Fruit fly (Drosophila melanogaster) whole organism, embryonic: ENCODE measurements around the gene CG14984.

Source experiments
- Ada2b ChIP-seq: fragments of 200-800 bp; sonication (Bioruptor generic); IDR thresholded peaks from 2 replicates; pipeline ENCODE4 v1.3.6; 2022; ENCODE audit warnings: missing biosample characterization, missing genetic modification characterization
- Antp ChIP-seq: fragments of 200-800 bp; sonication (Bioruptor generic); optimal IDR thresholded peaks from 3 replicates; lab custom pipeline; 2016; ENCODE audit warnings: missing biosample characterization, missing genetic modification characterization
- CG10267 ChIP-seq: fragments of 200-800 bp; sonication (Bioruptor generic); optimal IDR thresholded peaks from 2 replicates; lab custom pipeline; 2018; ENCODE audit warnings: missing biosample characterization, mild to moderate bottlenecking, missing genetic modification characterization, moderate library complexity
- CG10431 ChIP-seq: fragments of 200-800 bp; sonication (Bioruptor generic); optimal IDR thresholded peaks from 3 replicates; lab custom pipeline; 2018; ENCODE audit warnings: missing biosample characterization, mild to moderate bottlenecking, missing genetic modification characterization
- CG10959 ChIP-seq: fragments of 200-800 bp; sonication (Bioruptor generic); IDR thresholded peaks from 2 replicates; pipeline ENCODE4 v1.3.6; 2022; ENCODE audit warnings: missing biosample characterization, missing genetic modification characterization
- CG11504 ChIP-seq: fragments of 200-800 bp; sonication (Bioruptor generic); optimal IDR thresholded peaks from 3 replicates; lab custom pipeline; 2019; ENCODE audit warnings: missing biosample characterization, mild to moderate bottlenecking, missing genetic modification characterization, moderate library complexity
- CG12391 ChIP-seq: fragments of 200-800 bp; sonication (Bioruptor generic); optimal IDR thresholded peaks from 3 replicates; lab custom pipeline; 2018; ENCODE audit warnings: missing biosample characterization, mild to moderate bottlenecking, missing genetic modification characterization, moderate library complexity
- CG12942 ChIP-seq: fragments of 200-800 bp; sonication (Bioruptor generic); optimal IDR thresholded peaks from 3 replicates; lab custom pipeline; 2016; ENCODE audit warnings: missing biosample characterization, missing genetic modification characterization
- CG15073 ChIP-seq: fragments of 200-800 bp; sonication (Bioruptor generic); optimal IDR thresholded peaks from 2 replicates; lab custom pipeline; 2016; ENCODE audit warnings: missing biosample characterization, missing genetic modification characterization
- CG15269 ChIP-seq: fragments of 200-800 bp; sonication (Bioruptor generic); optimal IDR thresholded peaks from 2 replicates; lab custom pipeline; 2018; ENCODE audit warnings: missing biosample characterization, mild to moderate bottlenecking, missing genetic modification characterization, moderate library complexity
- CG15601 ChIP-seq: fragments of 200-800 bp; sonication (Bioruptor generic); optimal IDR thresholded peaks from 3 replicates; lab custom pipeline; 2019; ENCODE audit warnings: missing biosample characterization, mild to moderate bottlenecking, missing genetic modification characterization, moderate library complexity
- CG17829 ChIP-seq: fragments of 200-800 bp; optimal IDR thresholded peaks from 2 replicates; lab custom pipeline; 2019; ENCODE audit warnings: missing biosample characterization, mild to moderate bottlenecking, missing genetic modification characterization, moderate library complexity
- CG30431 ChIP-seq: fragments of 200-800 bp; sonication (Bioruptor generic); optimal IDR thresholded peaks from 2 replicates; lab custom pipeline; 2017; ENCODE audit warnings: missing biosample characterization, missing genetic modification characterization
- CG31441 ChIP-seq: fragments of 200-800 bp; sonication (Bioruptor generic); IDR thresholded peaks from 2 replicates; pipeline ENCODE4 v1.3.6; 2022; ENCODE audit warnings: missing biosample characterization, missing genetic modification characterization
- CG3281 ChIP-seq: fragments of 200-800 bp; sonication (Bioruptor generic); optimal IDR thresholded peaks from 3 replicates; lab custom pipeline; 2017; ENCODE audit warnings: missing biosample characterization, mild to moderate bottlenecking, missing genetic modification characterization
- CG33557 ChIP-seq: fragments of 200-800 bp; sonication (Bioruptor generic); optimal IDR thresholded peaks from 2 replicates; lab custom pipeline; 2019; ENCODE audit warnings: missing biosample characterization, mild to moderate bottlenecking, missing genetic modification characterization, moderate library complexity
- CG3407 ChIP-seq: fragments of 200-800 bp; sonication (Bioruptor generic); optimal IDR thresholded peaks from 2 replicates; lab custom pipeline; 2018; ENCODE audit warnings: missing biosample characterization, mild to moderate bottlenecking, missing genetic modification characterization
- CG4820 ChIP-seq: fragments of 200-800 bp; sonication (Bioruptor generic); optimal IDR thresholded peaks from 3 replicates; lab custom pipeline; 2016; ENCODE audit warnings: missing biosample characterization, missing genetic modification characterization
- CG6689 ChIP-seq: fragments of 200-800 bp; sonication (Bioruptor generic); IDR thresholded peaks from 2 replicates; pipeline ENCODE4 v1.3.6; 2022; ENCODE audit warnings: missing biosample characterization, missing genetic modification characterization
- CG7839 ChIP-seq: fragments of 200-800 bp; sonication (Bioruptor generic); optimal IDR thresholded peaks from 3 replicates; lab custom pipeline; 2018; ENCODE audit warnings: missing biosample characterization, mild to moderate bottlenecking, missing genetic modification characterization, moderate library complexity
- D ChIP-seq, 2 experiments: fragments of 200-800 bp in 1 of 2; fragments of >200 bp in 1 of 2; sonication (Bioruptor generic) in 1 of 2; optimal IDR thresholded peaks; 2 replicates in 1 of 2; 3 replicates in 1 of 2; lab custom pipeline; 2017; ENCODE audit warnings: mild to moderate bottlenecking in 1 of 2, missing biosample characterization in 1 of 2, missing genetic modification characterization in 1 of 2, missing genetic modification reagents in 1 of 2
- Max ChIP-seq: fragments of 200-800 bp; sonication (Bioruptor generic); optimal IDR thresholded peaks from 2 replicates; lab custom pipeline; 2016; ENCODE audit warnings: missing biosample characterization, mild to moderate bottlenecking, missing genetic modification characterization
- Neu2 ChIP-seq: fragments of 200-800 bp; sonication (Bioruptor generic); optimal IDR thresholded peaks from 3 replicates; lab custom pipeline; 2016; ENCODE audit warnings: missing biosample characterization, missing genetic modification characterization, borderline replicate concordance
- Oaz ChIP-seq: fragments of 200-800 bp; sonication (Bioruptor generic); IDR thresholded peaks from 2 replicates; pipeline ENCODE4 v1.3.6; 2022; ENCODE audit warnings: missing biosample characterization, missing genetic modification characterization
- Ptx1 ChIP-seq: fragments of 200-800 bp; sonication (Bioruptor generic); IDR thresholded peaks from 2 replicates; pipeline ENCODE4 v1.3.6; 2022; ENCODE audit warnings: missing biosample characterization, missing genetic modification characterization
- Side ChIP-seq: fragments of 200-800 bp; sonication (Bioruptor generic); optimal IDR thresholded peaks from 2 replicates; lab custom pipeline; 2016; ENCODE audit warnings: missing biosample characterization, missing genetic modification characterization
- Spps ChIP-seq: fragments of 200-800 bp; sonication (Bioruptor generic); optimal IDR thresholded peaks from 2 replicates; lab custom pipeline; 2018; ENCODE audit warnings: missing biosample characterization, mild to moderate bottlenecking, missing genetic modification characterization
- Ssrp ChIP-seq: fragments of 200-800 bp; sonication (Bioruptor generic); optimal IDR thresholded peaks from 2 replicates; lab custom pipeline; 2018; ENCODE audit warnings: missing biosample characterization, mild to moderate bottlenecking, missing genetic modification characterization, moderate library complexity
- aop ChIP-seq: fragments of 200-800 bp; sonication (Bioruptor generic); IDR thresholded peaks from 2 replicates; pipeline ENCODE4 v1.3.6; 2022; ENCODE audit warnings: missing biosample characterization, missing genetic modification characterization
- ash1 ChIP-seq: fragments of 200-800 bp; sonication (Bioruptor generic); optimal IDR thresholded peaks from 2 replicates; lab custom pipeline; 2018; ENCODE audit warnings: missing biosample characterization, mild to moderate bottlenecking, missing genetic modification characterization
- croc ChIP-seq: fragments of 200-800 bp; sonication (Bioruptor generic); conservative IDR thresholded peaks from 3 replicates; pipeline ENCODE4 v1.3.6; 2022; ENCODE audit warnings: missing biosample characterization, missing genetic modification characterization
- crol ChIP-seq: fragments of 200-800 bp; sonication (Bioruptor generic); IDR thresholded peaks from 2 replicates; pipeline ENCODE4 v1.3.6; 2022; ENCODE audit warnings: missing biosample characterization, missing genetic modification characterization
- ems ChIP-seq: fragments of 200-800 bp; sonication (Bioruptor generic); optimal IDR thresholded peaks from 3 replicates; lab custom pipeline; 2016; ENCODE audit warnings: missing biosample characterization, missing genetic modification characterization
- fd96Cb ChIP-seq: fragments of 200-800 bp; sonication (Bioruptor generic); optimal IDR thresholded peaks from 2 replicates; lab custom pipeline; 2018; ENCODE audit warnings: missing biosample characterization, mild to moderate bottlenecking, missing genetic modification characterization, moderate library complexity
- ham ChIP-seq: fragments of 200-800 bp; sonication (Bioruptor generic); IDR thresholded peaks from 2 replicates; pipeline ENCODE4 v1.3.6; 2022; ENCODE audit warnings: missing biosample characterization, missing genetic modification characterization
- jigr1 ChIP-seq: fragments of 200-800 bp; sonication (Bioruptor generic); IDR thresholded peaks from 3 replicates; pipeline ENCODE4 v1.3.6; 2022; ENCODE audit warnings: missing biosample characterization, missing genetic modification characterization
- kni ChIP-seq: fragments of 200-800 bp; sonication (Bioruptor generic); optimal IDR thresholded peaks from 3 replicates; lab custom pipeline; 2017; ENCODE audit warnings: mild to moderate bottlenecking, missing biosample characterization, missing genetic modification reagents, missing genetic modification characterization
- lola ChIP-seq, 3 experiments: fragments of >200 bp in 2 of 3; fragments of 200-800 bp in 1 of 3; sonication (Bioruptor generic) in 1 of 3; optimal IDR thresholded peaks; 2 replicates each; lab custom pipeline; 2017 to 2019; ENCODE audit warnings: missing biosample characterization in 3 of 3, missing genetic modification characterization in 3 of 3, mild to moderate bottlenecking in 1 of 3, moderate library complexity in 1 of 3
- lov ChIP-seq, 2 experiments: fragments of 200-800 bp in 1 of 2; fragments of >200 bp in 1 of 2; sonication (Bioruptor generic) in 1 of 2; IDR thresholded peaks in 1 of 2; optimal IDR thresholded peaks in 1 of 2; 2 replicates in 1 of 2; 3 replicates in 1 of 2; pipeline versions ENCODE4 v1.3.6 to Lab custom; 2017 to 2022; ENCODE audit warnings: missing biosample characterization in 1 of 2, missing genetic modification characterization in 1 of 2
- nmo ChIP-seq: fragments of 200-800 bp; sonication (Bioruptor generic); optimal IDR thresholded peaks from 2 replicates; lab custom pipeline; 2018; ENCODE audit warnings: missing biosample characterization, mild to moderate bottlenecking, missing genetic modification characterization, moderate library complexity
- pros ChIP-seq: fragments of 200-800 bp; sonication (Bioruptor generic); optimal IDR thresholded peaks from 3 replicates; lab custom pipeline; 2019; ENCODE audit warnings: missing biosample characterization, mild to moderate bottlenecking, missing genetic modification characterization, moderate library complexity
- ro ChIP-seq: fragments of 200-800 bp; sonication (Bioruptor generic); IDR thresholded peaks from 2 replicates; pipeline ENCODE4 v1.3.6; 2022; ENCODE audit warnings: missing biosample characterization, missing genetic modification characterization
- sc ChIP-seq, 3 experiments: fragments of >200 bp in 2 of 3; fragments of 200-800 bp in 1 of 3; sonication (Bioruptor generic) in 1 of 3; optimal IDR thresholded peaks; 2 replicates in 2 of 3; 3 replicates in 1 of 3; lab custom pipeline; 2017; ENCODE audit warnings: mild to moderate bottlenecking in 1 of 3, missing biosample characterization in 1 of 3, missing genetic modification characterization in 1 of 3, missing genetic modification reagents in 1 of 3
- sens ChIP-seq: fragments of 200-800 bp; sonication (Bioruptor generic); peaks from one replicate; lab custom pipeline; 2016; ENCODE audit warnings: missing biosample characterization, missing genetic modification characterization
- tap ChIP-seq: fragments of 200-800 bp; optimal IDR thresholded peaks from 3 replicates; lab custom pipeline; 2019; ENCODE audit warnings: missing biosample characterization, mild to moderate bottlenecking, missing genetic modification characterization, moderate library complexity
- tll ChIP-seq, 2 experiments: fragments of 200-800 bp in 1 of 2; fragments of >200 bp in 1 of 2; sonication (Bioruptor generic) in 1 of 2; optimal IDR thresholded peaks; 2 replicates each; lab custom pipeline; 2017 to 2019; ENCODE audit warnings: missing biosample characterization in 2 of 2, missing genetic modification characterization in 2 of 2, mild to moderate bottlenecking in 1 of 2, moderate library complexity in 1 of 2
- wor ChIP-seq: fragments of 200-800 bp; sonication (Bioruptor generic); IDR thresholded peaks from 2 replicates; pipeline ENCODE4 v1.3.6; 2022; ENCODE audit warnings: missing biosample characterization, missing genetic modification characterization

CG14984 gene

DNA sequence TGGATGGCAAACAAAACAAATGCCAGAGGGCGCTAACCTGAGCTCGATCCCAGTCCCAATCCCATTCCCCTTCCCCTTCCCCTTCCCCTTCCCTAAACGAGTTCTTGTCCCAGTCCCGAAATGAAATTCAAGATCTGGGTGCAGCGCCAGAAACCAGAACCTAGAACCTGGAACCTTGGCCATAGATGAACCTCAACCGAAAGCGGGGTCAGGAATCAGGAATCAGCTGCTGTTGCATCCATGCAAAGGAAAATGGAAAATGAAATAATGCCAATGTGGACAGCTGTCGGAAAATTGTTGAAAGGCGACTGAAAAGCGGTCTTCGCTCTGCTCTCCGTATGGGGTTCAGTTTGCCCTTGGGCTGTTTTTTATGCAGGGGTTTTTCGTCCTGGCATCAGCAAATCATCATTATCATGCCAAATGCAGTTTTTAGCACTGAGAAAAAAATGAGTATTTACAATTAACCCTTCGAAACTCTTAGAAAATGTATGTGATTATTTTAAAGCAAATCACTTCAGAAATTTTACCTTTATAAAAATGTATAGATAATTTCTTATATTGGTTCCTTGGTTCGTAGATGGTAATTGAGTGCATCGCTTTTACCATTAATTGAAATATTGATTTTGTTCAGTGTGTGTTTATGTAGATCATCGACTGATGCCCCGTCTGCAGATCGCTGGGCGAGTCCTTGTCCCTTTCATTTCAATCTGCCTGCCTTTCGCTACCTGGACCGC lies 25.4 kb upstream of the CG14984 start (continued):
- TF ChIP-seq sc (optimal IDR thresholded peaks at IDR 0.05; lab: Kevin White, UChicago) (no peak), sc (GFP tag; optimal IDR thresholded peaks at IDR 0.05; lab: Kevin White, UChicago) (peak; percentile 22), Antp (no peak), Ada2b (GFP tag; lab: Robert Waterston, UW) (no peak), kni (GFP tag; lab: Kevin White, UChicago) (peak; percentile 9), pros (GFP tag; lab: Kevin White, UChicago) (peak; percentile 90), CG12391 (tag; lab: Kevin White, UChicago) (peak; percentile 64), CG10431 (GFP tag; lab: Kevin White, UChicago) (no peak), D (optimal IDR thresholded peaks at IDR 0.05; lab: Kevin White, UChicago) (no peak), D (GFP tag; optimal IDR thresholded peaks at IDR 0.05; lab: Kevin White, UChicago) (peak; percentile 14), sens (GFP tag; lab: Kevin White, UChicago) (peak; percentile 85), fd96Cb (tag; lab: Kevin White, UChicago) (peak; percentile 36), CG33557 (GFP tag; lab: Kevin White, UChicago) (peak; percentile 54), lola (GFP tag; optimal IDR thresholded peaks at IDR 0.05; lab: Kevin White, UChicago) (peak in 1 of 3 experiments; percentile 80), CG7839 (peak; percentile 40), jigr1 (GFP tag; lab: Robert Waterston, UW) (no peak), tll (GFP tag; optimal IDR thresholded peaks at IDR 0.05; lab: Kevin White, UChicago) (peak in 1 of 2 experiments; percentile 54), lov (optimal IDR thresholded peaks at IDR 0.05; lab: Kevin White, UChicago) (no peak), lov (GFP tag; IDR thresholded peaks at IDR 0.05; lab: Robert Waterston, UW) (0 out of 3 replicates have a peak, but pooled peaks have one; percentile 14), CG12942 (GFP tag; lab: Kevin White, UChicago) (no peak), Oaz (GFP tag; lab: Robert Waterston, UW) (no peak), tap (tag; lab: Kevin White, UChicago) (no peak), ham (GFP tag; lab: Robert Waterston, UW) (no peak), ro (GFP tag; lab: Robert Waterston, UW) (no peak), croc (GFP tag; lab: Robert Waterston, UW) (0 out of 3 replicates have a peak, but pooled peaks have one; percentile 17), CG11504 (tag; lab: Kevin White, UChicago) (peak; percentile 10), crol (GFP tag; lab: Robert Waterston, UW) (peak; percentile 71), aop (no peak), CG10959 (GFP tag; lab: Robert Waterston, UW) (peak; percentile 63), Ssrp (tag; lab: Kevin White, UChicago) (peak; percentile 39), CG30431 (GFP tag; lab: Kevin White, UChicago) (no peak), wor (no peak), CG3407 (GFP tag; lab: Kevin White, UChicago) (no peak), Spps (no peak), CG15601 (tag; lab: Kevin White, UChicago) (peak; percentile 29), CG15269 (tag; lab: Kevin White, UChicago) (no peak), CG31441 (peak; percentile 56; the same call in 1 of the 2 replicates), CG3281 (GFP tag; lab: Kevin White, UChicago) (no peak), CG4820 (GFP tag; lab: Kevin White, UChicago) (peak; percentile 12), Ptx1 (GFP tag; lab: Robert Waterston, UW) (no peak), CG15073 (no peak), Side (no peak), Max (GFP tag; lab: Kevin White, UChicago) (no peak), ems (GFP tag; lab: Kevin White, UChicago) (no peak), ash1 (GFP tag; lab: Kevin White, UChicago) (no peak), CG10267 (tag; lab: Kevin White, UChicago) (peak; percentile 64), Neu2 (GFP tag; lab: Kevin White, UChicago) (no peak), CG17829 (tag; lab: Kevin White, UChicago) (peak; percentile 62), CG6689 (0 out of 2 replicates have a peak, but pooled peaks have one; percentile 20), nmo (peak; percentile 57)
